Worm (Caenorhabditis elegans): Measurements from ENCODE around the gene dap-3.

dap-3 gene

DNA sequence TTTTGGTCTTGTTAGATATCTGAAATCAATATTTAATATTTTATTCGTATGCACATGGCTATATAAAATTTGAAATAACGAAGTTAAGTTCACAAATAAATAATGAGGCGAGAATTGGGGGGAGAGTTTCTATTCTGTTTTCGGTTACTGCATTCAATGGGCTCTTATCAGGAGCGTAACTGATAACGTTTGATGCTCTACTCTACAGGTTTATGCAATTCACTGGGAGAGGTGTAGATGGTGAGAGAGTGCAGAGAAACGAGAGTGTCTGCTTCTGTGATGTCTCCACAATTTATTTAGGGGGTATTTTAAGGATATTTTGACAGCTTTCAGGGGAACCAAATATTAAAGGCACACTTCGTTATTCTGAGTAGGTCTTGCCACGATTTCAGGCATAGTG, 13.8 kb downstream of the dap-3 start, which contains the start of gene C14A4.6:
C14A4.6 (minus strand) TSS at position 19 of the 400 bp plus-strand sequence.
- TF ChIP-seq hmg-4 (GFP tag; optimal IDR thresholded peaks at IDR 0.05) (no peak), pes-1 (GFP tag; IDR thresholded peaks at IDR 0.05) (no peak), ceh-36 (tag; optimal IDR thresholded peaks at IDR 0.05) (no peak)

DNA sequence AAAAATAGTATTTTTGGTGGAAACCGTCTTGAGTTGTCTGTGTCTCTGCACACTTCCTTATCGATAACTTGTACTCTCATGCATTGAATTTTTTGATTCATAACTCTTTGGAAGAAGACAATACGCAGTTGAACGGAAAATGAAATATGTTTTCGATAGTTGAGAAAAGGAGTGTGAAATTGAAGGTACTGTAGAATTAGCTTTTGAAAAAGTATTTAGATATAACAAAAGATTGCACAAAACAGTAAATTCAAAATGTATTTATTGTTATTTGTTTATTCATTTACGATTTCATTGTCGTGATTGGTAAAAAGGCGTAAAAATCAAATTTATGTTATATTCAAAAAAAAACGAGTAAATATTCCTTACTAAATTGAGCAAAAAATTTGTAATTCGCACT, 15.5 kb downstream of the dap-3 start, which contains the start of gene C14A4.7:
C14A4.7 (minus strand) TSS at position 101 of the 400 bp plus-strand sequence.
- TF ChIP-seq ceh-36 (tag; optimal IDR thresholded peaks at IDR 0.05) = no peak
- TF ChIP-seq aly-1 (tag; optimal IDR thresholded peaks at IDR 0.05) = no peak
- no peak for TF ChIP-seq flt-1 (GFP tag; IDR thresholded peaks at IDR 0.05)
- no peak for TF ChIP-seq hmg-4 (GFP tag; optimal IDR thresholded peaks at IDR 0.05)
- no peak for TF ChIP-seq scrt-1 (GFP tag; IDR thresholded peaks at IDR 0.05)

DNA sequence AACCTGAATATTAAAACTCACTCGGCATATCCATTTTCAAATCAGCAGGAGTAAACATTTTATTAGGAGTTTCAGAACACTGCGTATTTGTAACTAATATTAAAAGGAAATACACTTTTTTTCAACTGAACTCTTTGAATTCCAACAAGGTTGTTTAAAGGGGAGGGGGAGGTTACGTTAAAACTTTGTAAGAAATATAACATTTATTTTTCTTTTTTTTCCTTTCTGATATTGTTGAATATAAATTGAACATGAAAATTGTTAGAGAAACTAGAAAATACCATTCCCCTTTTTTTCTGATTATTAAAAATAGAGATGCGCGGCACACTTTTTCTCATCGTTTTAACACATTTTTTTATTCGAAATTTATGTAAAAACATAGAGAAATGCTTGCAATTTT, 17.1 kb downstream of the dap-3 start, which contains the start of gene C14A4.8:
C14A4.8 (minus strand) TSS at position 101 of the 400 bp plus-strand sequence.
- TF ChIP-seq ets-7 (tag; optimal IDR thresholded peaks at IDR 0.05) (no peak), hmbx-1 (tag; optimal IDR thresholded peaks at IDR 0.05) (no peak), ama-1 (optimal IDR thresholded peaks at IDR 0.05) (no peak), sea-1 (GFP tag; conservative IDR thresholded peaks at IDR 0.05) (no peak), scrt-1 (GFP tag; IDR thresholded peaks at IDR 0.05) (no peak), F13C5.2 (tag; optimal IDR thresholded peaks at IDR 0.05) (no peak), ceh-13 (GFP tag; optimal IDR thresholded peaks at IDR 0.05) (no peak), ceh-36 (tag; optimal IDR thresholded peaks at IDR 0.05) (no peak), tbx-37 (GFP tag; conservative IDR thresholded peaks at IDR 0.05) (no peak), tra-4 (tag; optimal IDR thresholded peaks at IDR 0.05) (no peak), pes-1 (GFP tag; IDR thresholded peaks at IDR 0.05) (no peak)

DNA sequence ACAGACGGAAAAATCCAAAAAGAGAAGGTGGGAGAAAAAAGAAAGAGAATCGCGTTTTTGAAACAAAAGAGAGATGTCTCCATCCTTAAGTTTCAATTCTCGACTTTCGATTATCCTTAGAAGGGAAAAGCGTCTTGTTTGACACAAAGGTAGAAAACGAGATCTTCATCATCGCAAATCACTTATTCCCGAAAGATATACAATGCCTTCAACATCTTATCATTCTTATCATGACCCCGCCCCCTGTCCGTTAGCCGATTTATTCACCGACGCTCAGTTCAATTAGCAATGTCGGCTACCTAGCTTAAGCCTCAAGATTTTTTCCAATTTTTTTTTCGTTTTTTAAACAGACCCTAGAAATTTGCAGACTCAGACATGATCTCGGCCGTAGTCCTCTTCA, 18.0 kb downstream of the dap-3 start, which contains the start of gene C14A4.9:
C14A4.9 (plus strand) TSS at position 368 of the 400 bp plus-strand sequence.
- no peak for TF ChIP-seq sea-1 (GFP tag; conservative IDR thresholded peaks at IDR 0.05)
- TF ChIP-seq hmg-4 (GFP tag; optimal IDR thresholded peaks at IDR 0.05) = no peak
- TF ChIP-seq hmbx-1 (tag; optimal IDR thresholded peaks at IDR 0.05) = no peak
- TF ChIP-seq aly-1 (tag; optimal IDR thresholded peaks at IDR 0.05) = no peak
- TF ChIP-seq ceh-13 (GFP tag; optimal IDR thresholded peaks at IDR 0.05) = no peak
- TF ChIP-seq tra-4 (tag; optimal IDR thresholded peaks at IDR 0.05) = no peak
- no peak for TF ChIP-seq B0310.2 (tag; optimal IDR thresholded peaks at IDR 0.05)
- TF ChIP-seq scrt-1 (GFP tag; IDR thresholded peaks at IDR 0.05) = no peak
- no peak for TF ChIP-seq flt-1 (GFP tag; IDR thresholded peaks at IDR 0.05)
- TF ChIP-seq ceh-36 (tag; optimal IDR thresholded peaks at IDR 0.05) = no peak
- TF ChIP-seq tbx-37 (GFP tag; conservative IDR thresholded peaks at IDR 0.05) = no peak
- TF ChIP-seq ets-7 (tag; optimal IDR thresholded peaks at IDR 0.05) = no peak
- no peak for TF ChIP-seq tbx-11 (GFP tag; IDR thresholded peaks at IDR 0.05)
- no peak for TF ChIP-seq F13C5.2 (tag; optimal IDR thresholded peaks at IDR 0.05)
- no peak for TF ChIP-seq hnd-1 (tag; optimal IDR thresholded peaks at IDR 0.05)
- TF ChIP-seq pes-1 (GFP tag; IDR thresholded peaks at IDR 0.05) = no peak
- TF ChIP-seq ama-1 (optimal IDR thresholded peaks at IDR 0.05) = no peak

ce11 chrII:10602184-10602583, 21.3 kb downstream of the dap-3 start, which contains the start of gene srv-2:
TSS of gene srv-2 (minus strand) at chrII:10602284.
- TF ChIP-seq hmg-4 (GFP tag; optimal IDR thresholded peaks at IDR 0.05) (no peak), tbx-11 (GFP tag; IDR thresholded peaks at IDR 0.05) (no peak), hnd-1 (tag; optimal IDR thresholded peaks at IDR 0.05) (no peak), ets-7 (tag; optimal IDR thresholded peaks at IDR 0.05) (no peak), tbx-37 (GFP tag; conservative IDR thresholded peaks at IDR 0.05) (no peak), aly-1 (tag; optimal IDR thresholded peaks at IDR 0.05) (no peak), ceh-13 (GFP tag; optimal IDR thresholded peaks at IDR 0.05) (no peak), ama-1 (optimal IDR thresholded peaks at IDR 0.05) (no peak), ceh-36 (tag; optimal IDR thresholded peaks at IDR 0.05) (no peak), scrt-1 (GFP tag; IDR thresholded peaks at IDR 0.05) (no peak), pes-1 (GFP tag; IDR thresholded peaks at IDR 0.05) (no peak), B0310.2 (tag; optimal IDR thresholded peaks at IDR 0.05) (no peak), flt-1 (GFP tag; IDR thresholded peaks at IDR 0.05) (no peak), hmbx-1 (tag; optimal IDR thresholded peaks at IDR 0.05) (no peak), sea-1 (GFP tag; conservative IDR thresholded peaks at IDR 0.05) (no peak), tra-4 (tag; optimal IDR thresholded peaks at IDR 0.05) (no peak), F13C5.2 (tag; optimal IDR thresholded peaks at IDR 0.05) (no peak)

ce11 chrII:10603560-10603959, 22.6 kb downstream of the dap-3 start:
- no peak for TF ChIP-seq hmg-4 (GFP tag; optimal IDR thresholded peaks at IDR 0.05)
- TF ChIP-seq flt-1 (GFP tag; IDR thresholded peaks at IDR 0.05) = no peak
- TF ChIP-seq tbx-37 (GFP tag; conservative IDR thresholded peaks at IDR 0.05) = no peak
- no peak for TF ChIP-seq tra-4 (tag; optimal IDR thresholded peaks at IDR 0.05)
- no peak for TF ChIP-seq aly-1 (tag; optimal IDR thresholded peaks at IDR 0.05)
- TF ChIP-seq scrt-1 (GFP tag; IDR thresholded peaks at IDR 0.05) = no peak
- TF ChIP-seq pes-1 (GFP tag; IDR thresholded peaks at IDR 0.05) = no peak
- no peak for TF ChIP-seq ceh-36 (tag; optimal IDR thresholded peaks at IDR 0.05)
- TF ChIP-seq tbx-11 (GFP tag; IDR thresholded peaks at IDR 0.05) = no peak

DNA sequence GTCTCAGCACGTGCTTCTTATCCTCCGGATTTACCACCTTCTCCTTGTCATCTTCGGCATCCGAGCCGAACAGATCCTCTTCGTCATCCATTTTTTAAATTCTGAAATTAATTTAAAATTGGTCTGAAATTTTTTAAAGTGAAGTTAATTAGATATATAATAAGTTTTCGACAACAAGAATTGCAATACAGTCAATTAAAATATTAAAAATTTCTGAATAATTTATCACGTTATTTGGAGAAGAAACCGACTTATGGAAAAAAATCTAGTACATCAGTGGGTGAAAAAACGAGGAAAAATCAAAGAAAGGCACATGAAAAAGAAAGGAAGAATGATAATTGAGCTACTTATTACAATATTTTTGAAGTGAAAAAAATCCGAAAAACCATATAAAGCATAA, 24.6 kb downstream of the dap-3 start, which contains the start of gene taf-13:
taf-13 (minus strand) TSS at position 101 of the 400 bp plus-strand sequence.
- no peak for TF ChIP-seq ama-1 (optimal IDR thresholded peaks at IDR 0.05)
- no peak for TF ChIP-seq pes-1 (GFP tag; IDR thresholded peaks at IDR 0.05)
- no peak for TF ChIP-seq ceh-36 (tag; optimal IDR thresholded peaks at IDR 0.05)
- TF ChIP-seq flt-1 (GFP tag; IDR thresholded peaks at IDR 0.05) = no peak

DNA sequence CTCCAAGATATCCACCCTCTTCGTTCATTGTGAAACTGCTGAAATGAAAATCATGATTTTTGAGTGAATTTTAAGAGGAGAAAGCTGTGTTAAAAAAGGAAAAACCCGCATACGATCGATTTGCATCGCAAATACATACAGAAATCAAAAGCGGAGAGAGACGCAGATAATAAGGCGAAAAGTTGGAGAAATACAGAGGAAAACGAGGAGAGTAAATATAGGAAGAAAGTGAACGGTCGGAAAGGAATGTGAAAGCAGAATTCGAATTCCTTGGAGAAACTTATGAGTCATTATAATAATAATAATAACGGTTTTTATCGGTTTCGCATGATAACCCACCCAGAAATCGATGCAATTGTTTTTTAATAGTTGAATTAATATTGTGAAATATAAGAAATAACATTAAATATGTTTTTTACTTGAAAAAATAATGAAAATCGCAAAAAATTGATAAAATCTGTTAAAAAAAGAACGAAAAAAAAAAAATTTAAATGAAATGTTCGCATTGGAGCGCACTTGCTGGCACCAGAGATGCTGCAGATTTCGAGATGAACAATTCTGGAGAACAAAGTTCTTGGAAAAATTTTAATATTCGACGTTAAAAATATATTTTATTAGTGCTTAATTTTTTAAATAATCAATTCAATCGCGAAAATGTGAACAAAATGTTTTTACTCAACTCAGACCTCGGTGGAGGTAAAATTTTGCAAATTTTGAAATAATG, 26.5 kb downstream of the dap-3 start, which contains the start of gene ccm-3:
ccm-3 (minus strand) TSS at position 38 of the 724 bp plus-strand sequence.
- TF ChIP-seq ceh-36 (tag; optimal IDR thresholded peaks at IDR 0.05) (no peak), hmg-4 (GFP tag; optimal IDR thresholded peaks at IDR 0.05) (no peak), sea-1 (GFP tag; conservative IDR thresholded peaks at IDR 0.05) (no peak), scrt-1 (GFP tag; IDR thresholded peaks at IDR 0.05) (no peak), tra-4 (tag; optimal IDR thresholded peaks at IDR 0.05) (no peak), tbx-11 (GFP tag; IDR thresholded peaks at IDR 0.05) (no peak), ama-1 (optimal IDR thresholded peaks at IDR 0.05) (no peak), hnd-1 (tag; optimal IDR thresholded peaks at IDR 0.05) (no peak), flt-1 (GFP tag; IDR thresholded peaks at IDR 0.05) (no peak), B0310.2 (tag; optimal IDR thresholded peaks at IDR 0.05) (no peak), ceh-13 (GFP tag; optimal IDR thresholded peaks at IDR 0.05) (no peak), pes-1 (GFP tag; IDR thresholded peaks at IDR 0.05) (no peak), ets-7 (tag; optimal IDR thresholded peaks at IDR 0.05) (no peak), aly-1 (tag; optimal IDR thresholded peaks at IDR 0.05) (no peak), hmbx-1 (tag; optimal IDR thresholded peaks at IDR 0.05) (no peak), tbx-37 (GFP tag; conservative IDR thresholded peaks at IDR 0.05) (no peak), F13C5.2 (tag; optimal IDR thresholded peaks at IDR 0.05) (no peak)
